Worm (Caenorhabditis elegans): ENCODE results near the gene F47B8.8.

The F47B8.8 gene

ce11 chrV:14322743-14323142 lies 8.8 kb upstream of the F47B8.8 start, which contains the start of gene F47B8.3:
Gene F47B8.3, minus strand, starts transcription at chrV:14323003.
- TF ChIP-seq hmg-1.2 (GFP tag; IDR thresholded peaks at IDR 0.05) (peak; percentile 75; the same call in 1 of the 2 replicates), cebp-1 (GFP tag; IDR thresholded peaks at IDR 0.05) (no peak), cebp-1 (tag; optimal IDR thresholded peaks at IDR 0.05) (peak; percentile 70), lag-1 (GFP tag; IDR thresholded peaks at IDR 0.05) (no peak), K12H6.12 (tag; optimal IDR thresholded peaks at IDR 0.05) (no peak), F33H1.4 (GFP tag; IDR thresholded peaks at IDR 0.05) (no peak), F49E8.2 (tag; optimal IDR thresholded peaks at IDR 0.05; ENCODE audit: insufficient read depth) (no peak), rcor-1 (GFP tag; IDR thresholded peaks at IDR 0.05) (no peak)

- TF ChIP-seq F55B11.4 (tag; optimal IDR thresholded peaks at IDR 0.05; ENCODE audit: borderline replicate concordance, insufficient read depth) = no peak
- TF ChIP-seq sptf-2 (GFP tag; optimal IDR thresholded peaks at IDR 0.05) = peak; percentile 15
- TF ChIP-seq pbrm-1 (GFP tag; IDR thresholded peaks at IDR 0.05) = no peak
- peak; percentile 95 for TF ChIP-seq zfh-2 (GFP tag; conservative IDR thresholded peaks at IDR 0.05)
- TF ChIP-seq Y53G8AR.9 (GFP tag; conservative IDR thresholded peaks at IDR 0.05) = no peak
- TF ChIP-seq Y79H2A.3 (GFP tag; conservative IDR thresholded peaks at IDR 0.05) = no peak
- TF ChIP-seq F49E8.2 (tag; optimal IDR thresholded peaks at IDR 0.05; ENCODE audit: insufficient read depth) = no peak
- no peak for TF ChIP-seq ceh-58 (GFP tag; IDR thresholded peaks at IDR 0.05)
- TF ChIP-seq nhr-179 (tag; optimal IDR thresholded peaks at IDR 0.05) = no peak
- TF ChIP-seq gei-17 (GFP tag; optimal IDR thresholded peaks at IDR 0.05) = no peak
- no peak for TF ChIP-seq F22D6.2 (tag; optimal IDR thresholded peaks at IDR 0.05)
- no peak for TF ChIP-seq Y56A3A.18 (GFP tag; IDR thresholded peaks at IDR 0.05)
- TF ChIP-seq mes-4 (tag; optimal IDR thresholded peaks at IDR 0.05) = no peak
- no peak for TF ChIP-seq ztf-6 (GFP tag; IDR thresholded peaks at IDR 0.05)
- peak; percentile 99 for TF ChIP-seq egrh-3 (GFP tag; IDR thresholded peaks at IDR 0.05)
- TF ChIP-seq ztf-28 (GFP tag; IDR thresholded peaks at IDR 0.05) = no peak
- no peak for TF ChIP-seq attf-3 (GFP tag; conservative IDR thresholded peaks at IDR 0.05)
- 0 out of 2 replicates have a peak, but pooled peaks have one; percentile 15 for TF ChIP-seq cebp-1 (GFP tag; IDR thresholded peaks at IDR 0.05)
- no peak for TF ChIP-seq cebp-1 (tag; optimal IDR thresholded peaks at IDR 0.05)
- TF ChIP-seq nhr-80 (tag; optimal IDR thresholded peaks at IDR 0.05) = peak; percentile 56
- no peak for TF ChIP-seq egl-44 (GFP tag; IDR thresholded peaks at IDR 0.05)
- no peak for TF ChIP-seq F52B5.7 (tag; optimal IDR thresholded peaks at IDR 0.05)
- TF ChIP-seq B0035.1 (tag; optimal IDR thresholded peaks at IDR 0.05) = no peak
- no peak for TF ChIP-seq lin-54 (GFP tag; optimal IDR thresholded peaks at IDR 0.05)
- no peak for TF ChIP-seq lin-35 (GFP tag; optimal IDR thresholded peaks at IDR 0.05)
- peak; percentile 55; the same call in 1 of the 2 replicates for TF ChIP-seq mcd-1 (GFP tag; IDR thresholded peaks at IDR 0.05)
- TF ChIP-seq Y95B8A.8 (GFP tag; IDR thresholded peaks at IDR 0.05) = no peak
- no peak for TF ChIP-seq B0261.1 (tag; optimal IDR thresholded peaks at IDR 0.05)
- TF ChIP-seq F57C9.4 (tag; optimal IDR thresholded peaks at IDR 0.05) = no peak
- 0 out of 2 replicates have a peak, but pooled peaks have one; percentile 53 for TF ChIP-seq lin-26 (GFP tag; IDR thresholded peaks at IDR 0.05)
Measured at ce11 chrV:14324502-14325467, 6.7 kb upstream of the F47B8.8 start, which contains the start of the genes F47B8.4 and F47B8.18. Gene F47B8.4, minus strand, starts transcription at chrV:14324673. Gene F47B8.18, minus strand, starts transcription at chrV:14325464.

Data from whole organism, young adult.